Fruit fly (Drosophila melanogaster) whole organism, embryonic: ENCODE results near the gene SCOT.

Source experiments
- C15 ChIP-seq: fragments of 200-800 bp; sonication (Bioruptor generic); IDR thresholded peaks from 3 replicates; pipeline ENCODE4 v1.3.6; 2022; ENCODE audit warnings: missing biosample characterization, missing genetic modification characterization
- CG12219 ChIP-seq: fragments of 200-800 bp; sonication (Bioruptor generic); optimal IDR thresholded peaks from 3 replicates; lab custom pipeline; 2018; ENCODE audit warnings: missing biosample characterization, mild to moderate bottlenecking, missing genetic modification characterization
- CG1233 ChIP-seq: fragments of 200-800 bp; sonication (Bioruptor generic); optimal IDR thresholded peaks from 4 replicates; lab custom pipeline; 2018; ENCODE audit warnings: missing biosample characterization, mild to moderate bottlenecking, missing genetic modification characterization
- CG14667 ChIP-seq: fragments of 200-800 bp; sonication (Bioruptor generic); IDR thresholded peaks from 2 replicates; pipeline ENCODE4 v1.3.6; 2022; ENCODE audit warnings: missing biosample characterization, missing genetic modification characterization
- CG1832 ChIP-seq: fragments of 200-800 bp; sonication (Bioruptor generic); optimal IDR thresholded peaks from 2 replicates; lab custom pipeline; 2017; ENCODE audit warnings: missing biosample characterization, mild to moderate bottlenecking, missing genetic modification characterization, inconsistent platforms
- CG30020 ChIP-seq: fragments of 200-800 bp; optimal IDR thresholded peaks from 2 replicates; lab custom pipeline; 2019; ENCODE audit warnings: missing biosample characterization, mild to moderate bottlenecking, missing genetic modification characterization, moderate library complexity
- CG4424 ChIP-seq: fragments of 200-800 bp; sonication (Bioruptor generic); optimal IDR thresholded peaks from 3 replicates; lab custom pipeline; 2016; ENCODE audit warnings: missing biosample characterization, missing genetic modification characterization
- Chrac-16 ChIP-seq: fragments of 200-800 bp; sonication (Bioruptor generic); optimal IDR thresholded peaks from 3 replicates; lab custom pipeline; 2016; ENCODE audit warnings: missing biosample characterization, missing genetic modification characterization
- Dip2 ChIP-seq: fragments of 200-800 bp; sonication (Bioruptor generic); IDR thresholded peaks from 2 replicates; pipeline ENCODE4 v1.3.6; 2022; ENCODE audit warnings: missing biosample characterization, missing genetic modification characterization
- Drgx ChIP-seq: fragments of 200-800 bp; sonication (Bioruptor generic); IDR thresholded peaks from 2 replicates; pipeline ENCODE4 v1.3.6; 2022; ENCODE audit warnings: missing biosample characterization, missing genetic modification characterization
- Gug ChIP-seq: fragments of 200-800 bp; sonication (Bioruptor generic); IDR thresholded peaks from 4 replicates; pipeline ENCODE4 v1.3.6; 2022; ENCODE audit warnings: missing biosample characterization, missing genetic modification characterization
- HLH4C ChIP-seq: fragments of 200-800 bp; sonication (Bioruptor generic); IDR thresholded peaks from 3 replicates; pipeline ENCODE4 v1.3.6; 2022; ENCODE audit warnings: missing biosample characterization, missing genetic modification characterization; ENCODE audit not compliant: partially characterized antibody
- Hey ChIP-seq: fragments of 200-800 bp; sonication (Bioruptor generic); optimal IDR thresholded peaks from 3 replicates; lab custom pipeline; 2018; ENCODE audit warnings: missing biosample characterization, mild to moderate bottlenecking, missing genetic modification characterization
- Hmx ChIP-seq: fragments of 200-800 bp; sonication (Bioruptor generic); optimal IDR thresholded peaks from 2 replicates; lab custom pipeline; 2016; ENCODE audit warnings: missing biosample characterization, missing genetic modification characterization
- Lim3 ChIP-seq: fragments of 200-800 bp; sonication (Bioruptor generic); IDR thresholded peaks from 2 replicates; pipeline ENCODE4 v1.3.6; 2022; ENCODE audit warnings: missing biosample characterization, missing genetic modification characterization
- Med ChIP-seq: fragments of 200-800 bp; sonication (Bioruptor generic); peaks from one replicate; lab custom pipeline; 2016; ENCODE audit warnings: missing biosample characterization, missing genetic modification characterization, mild to moderate bottlenecking, inconsistent platforms, moderate library complexity
- Neu2 ChIP-seq: fragments of 200-800 bp; sonication (Bioruptor generic); optimal IDR thresholded peaks from 3 replicates; lab custom pipeline; 2016; ENCODE audit warnings: missing biosample characterization, missing genetic modification characterization, borderline replicate concordance
- Nf-YA ChIP-seq: fragments of 200-800 bp; sonication (Bioruptor generic); IDR thresholded peaks from 2 replicates; pipeline ENCODE4 v1.3.6; 2022; ENCODE audit warnings: missing biosample characterization, missing genetic modification characterization
- Nf-YB ChIP-seq: fragments of 200-800 bp; sonication (Bioruptor generic); optimal IDR thresholded peaks from 3 replicates; lab custom pipeline; 2019; ENCODE audit warnings: missing biosample characterization, mild to moderate bottlenecking, missing genetic modification characterization, moderate library complexity
- Nf-YC ChIP-seq: fragments of 200-800 bp; optimal IDR thresholded peaks from 3 replicates; lab custom pipeline; 2019; ENCODE audit warnings: missing biosample characterization, mild to moderate bottlenecking, missing genetic modification characterization, moderate library complexity
- Stat92E ChIP-seq, 3 experiments: fragments of >200 bp in 2 of 3; fragments of 200-800 bp in 1 of 3; sonication (Bioruptor generic) in 1 of 3; optimal IDR thresholded peaks; 2 replicates each; lab custom pipeline; 2017 to 2019; ENCODE audit warnings: missing biosample characterization in 3 of 3, missing genetic modification characterization in 3 of 3, mild to moderate bottlenecking in 1 of 3, moderate library complexity in 1 of 3
- cg ChIP-seq: fragments of 200-800 bp; sonication (Bioruptor generic); optimal IDR thresholded peaks from 3 replicates; lab custom pipeline; 2019; ENCODE audit warnings: missing biosample characterization, mild to moderate bottlenecking, missing genetic modification characterization, moderate library complexity
- crol ChIP-seq: fragments of 200-800 bp; sonication (Bioruptor generic); IDR thresholded peaks from 2 replicates; pipeline ENCODE4 v1.3.6; 2022; ENCODE audit warnings: missing biosample characterization, missing genetic modification characterization
- disco-r ChIP-seq: fragments of 200-800 bp; sonication (Bioruptor generic); optimal IDR thresholded peaks from 2 replicates; lab custom pipeline; 2016; ENCODE audit warnings: missing biosample characterization, missing genetic modification characterization
- dm ChIP-seq: fragments of 200-800 bp; sonication (Bioruptor generic); optimal IDR thresholded peaks from 3 replicates; lab custom pipeline; 2016; ENCODE audit warnings: missing biosample characterization, missing genetic modification characterization
- emc ChIP-seq: fragments of 200-800 bp; sonication (Bioruptor generic); optimal IDR thresholded peaks from 2 replicates; lab custom pipeline; 2016; ENCODE audit warnings: missing biosample characterization, missing genetic modification characterization
- ewg ChIP-seq: fragments of 200-800 bp; sonication (Bioruptor generic); optimal IDR thresholded peaks from 3 replicates; lab custom pipeline; 2017; ENCODE audit warnings: mild to moderate bottlenecking, missing biosample characterization, missing genetic modification reagents, missing genetic modification characterization
- eyg ChIP-seq: fragments of 200-800 bp; sonication (Bioruptor generic); optimal IDR thresholded peaks from 3 replicates; lab custom pipeline; 2016; ENCODE audit warnings: missing biosample characterization, missing genetic modification characterization
- fd96Cb ChIP-seq: fragments of 200-800 bp; sonication (Bioruptor generic); optimal IDR thresholded peaks from 2 replicates; lab custom pipeline; 2018; ENCODE audit warnings: missing biosample characterization, mild to moderate bottlenecking, missing genetic modification characterization, moderate library complexity
- lbe ChIP-seq: fragments of 200-800 bp; sonication (Bioruptor generic); optimal IDR thresholded peaks from 2 replicates; lab custom pipeline; 2016; ENCODE audit warnings: missing biosample characterization, mild to moderate bottlenecking, missing genetic modification characterization
- nau ChIP-seq: fragments of 200-800 bp; sonication (Bioruptor generic); optimal IDR thresholded peaks from 3 replicates; lab custom pipeline; 2017; ENCODE audit warnings: missing biosample characterization, mild to moderate bottlenecking, missing genetic modification characterization, missing genetic modification reagents
- nerfin-1 ChIP-seq: fragments of 200-800 bp; sonication (Bioruptor generic); optimal IDR thresholded peaks from 3 replicates; lab custom pipeline; 2019; ENCODE audit warnings: missing biosample characterization, mild to moderate bottlenecking, missing genetic modification characterization, moderate library complexity
- pros ChIP-seq: fragments of 200-800 bp; sonication (Bioruptor generic); optimal IDR thresholded peaks from 3 replicates; lab custom pipeline; 2019; ENCODE audit warnings: missing biosample characterization, mild to moderate bottlenecking, missing genetic modification characterization, moderate library complexity
- sd ChIP-seq: fragments of 200-800 bp; sonication (Bioruptor generic); optimal IDR thresholded peaks from 3 replicates; lab custom pipeline; 2018; ENCODE audit warnings: missing biosample characterization, mild to moderate bottlenecking, missing genetic modification characterization, moderate library complexity
- sens ChIP-seq: fragments of 200-800 bp; sonication (Bioruptor generic); peaks from one replicate; lab custom pipeline; 2016; ENCODE audit warnings: missing biosample characterization, missing genetic modification characterization
- seq ChIP-seq: fragments of 200-800 bp; sonication (Bioruptor generic); IDR thresholded peaks from 2 replicates; pipeline ENCODE4 v1.3.6; 2022; ENCODE audit warnings: missing biosample characterization, missing genetic modification characterization
- sim ChIP-seq: fragments of 200-800 bp; sonication (Bioruptor generic); IDR thresholded peaks from 2 replicates; pipeline ENCODE4 v1.3.6; 2022; ENCODE audit warnings: missing biosample characterization, missing genetic modification characterization
- sisA ChIP-seq: fragments of 200-800 bp; sonication (Bioruptor generic); IDR thresholded peaks from 2 replicates; pipeline ENCODE4 v1.3.6; 2022; ENCODE audit warnings: missing biosample characterization, missing genetic modification characterization
- so ChIP-seq: fragments of 200-800 bp; sonication (Bioruptor generic); IDR thresholded peaks from 3 replicates; pipeline ENCODE4 v1.3.6; 2022; ENCODE audit warnings: missing biosample characterization, missing genetic modification characterization
- wor ChIP-seq: fragments of 200-800 bp; sonication (Bioruptor generic); IDR thresholded peaks from 2 replicates; pipeline ENCODE4 v1.3.6; 2022; ENCODE audit warnings: missing biosample characterization, missing genetic modification characterization

SCOT gene

DNA sequence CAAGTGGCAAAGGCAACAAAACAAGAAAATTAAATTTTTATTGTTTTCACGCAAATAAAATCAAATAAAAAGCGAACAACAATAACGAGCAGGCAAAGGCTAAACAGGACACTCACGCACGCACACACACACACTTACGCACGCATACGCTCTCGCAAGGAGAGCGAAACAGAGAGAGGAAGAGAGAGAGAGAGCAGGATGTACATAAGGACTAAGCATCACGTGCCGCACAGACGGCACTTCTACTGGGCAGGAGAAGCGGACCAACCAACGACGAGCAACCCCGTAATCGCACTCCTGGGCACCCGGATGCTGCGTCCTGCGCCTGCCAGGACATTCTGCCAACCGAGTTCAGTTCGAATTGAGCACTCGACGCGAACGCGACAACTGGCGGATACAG lies 42.0 kb upstream of the SCOT start, which contains the start of gene Dbx (continued):
- no peak for TF ChIP-seq Stat92E (GFP tag; optimal IDR thresholded peaks at IDR 0.05; lab: Kevin White, UChicago)
- no peak for TF ChIP-seq CG30020 (tag; lab: Kevin White, UChicago)
- peak; percentile 69 for TF ChIP-seq CG1832 (GFP tag; lab: Kevin White, UChicago)
- peak; percentile 97 for TF ChIP-seq Nf-YB (GFP tag; lab: Kevin White, UChicago)
- TF ChIP-seq fd96Cb (tag; lab: Kevin White, UChicago): no peak
- peak; percentile 67; the same call in 1 of the 2 replicates for TF ChIP-seq seq (GFP tag; lab: Robert Waterston, UW)
- no peak for TF ChIP-seq CG14667 (GFP tag; lab: Robert Waterston, UW)
- TF ChIP-seq ewg (GFP tag; lab: Kevin White, UChicago): peak; percentile 17
- TF ChIP-seq C15: no peak
- no peak for TF ChIP-seq disco-r (GFP tag; lab: Kevin White, UChicago)
- no peak for TF ChIP-seq sisA (GFP tag; lab: Robert Waterston, UW)
- peak; percentile 94 for TF ChIP-seq Nf-YC (tag; lab: Kevin White, UChicago)
- TF ChIP-seq Nf-YA (GFP tag; lab: Robert Waterston, UW): peak; percentile 69

DNA sequence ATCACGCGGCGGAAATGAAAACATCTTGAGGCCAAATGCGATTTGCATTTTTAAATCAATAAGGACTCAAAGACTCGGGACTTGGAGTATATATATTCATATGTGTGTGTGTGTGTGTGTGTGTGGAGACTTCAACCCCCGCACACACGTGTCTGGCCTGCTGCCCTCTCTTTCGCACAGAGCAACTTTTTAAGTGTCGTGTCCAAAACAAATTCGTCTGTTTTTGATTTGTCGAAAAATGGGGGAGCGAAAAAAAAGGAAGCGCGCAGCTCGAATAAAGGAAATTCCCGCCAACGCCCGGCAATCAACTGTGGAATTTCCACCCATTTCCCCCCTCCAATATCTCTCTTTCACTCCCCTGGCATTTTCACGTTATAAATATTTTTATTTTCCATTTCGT lies 34.0 kb upstream of the SCOT start:
- 0 out of 2 replicates have a peak, but pooled peaks have one; percentile 9 for TF ChIP-seq crol (GFP tag; lab: Robert Waterston, UW)
- peak; percentile 16 for TF ChIP-seq cg
- TF ChIP-seq sd (tag; lab: Kevin White, UChicago): peak; percentile 41
- no peak for TF ChIP-seq eyg (GFP tag; lab: Kevin White, UChicago)
- TF ChIP-seq seq (GFP tag; lab: Robert Waterston, UW): peak; percentile 55
- no peak for TF ChIP-seq CG1233 (GFP tag; lab: Kevin White, UChicago)
- peak; percentile 35 for TF ChIP-seq nerfin-1 (tag; lab: Kevin White, UChicago)
- TF ChIP-seq sim (GFP tag; lab: Robert Waterston, UW): no peak
- no peak for TF ChIP-seq wor (GFP tag; lab: Robert Waterston, UW)
- TF ChIP-seq Dip2: no peak
- TF ChIP-seq Lim3 (GFP tag; lab: Robert Waterston, UW): no peak
- peak; percentile 85 for TF ChIP-seq Nf-YB (GFP tag; lab: Kevin White, UChicago)
- peak; percentile 15 for TF ChIP-seq Hey (tag; lab: Kevin White, UChicago)
- no peak for TF ChIP-seq pros (GFP tag; lab: Kevin White, UChicago)
- peak; percentile 85 for TF ChIP-seq Nf-YC (tag; lab: Kevin White, UChicago)
- TF ChIP-seq, all 482 proteins: peak for 8

dm6 chr3L:1937469-1937868 lies 25.5 kb upstream of the SCOT start:
- TF ChIP-seq Hmx (GFP tag; lab: Kevin White, UChicago): no peak
- TF ChIP-seq lbe (GFP tag; lab: Kevin White, UChicago): no peak
- TF ChIP-seq sens (GFP tag; lab: Kevin White, UChicago): peak; percentile 51
- TF ChIP-seq emc (GFP tag; lab: Kevin White, UChicago): no peak
- no peak for TF ChIP-seq CG4424 (GFP tag; lab: Kevin White, UChicago)
- TF ChIP-seq CG12219: no peak
- TF ChIP-seq so: no peak
- no peak for TF ChIP-seq Gug (GFP tag; lab: Robert Waterston, UW)
- TF ChIP-seq nau (GFP tag; lab: Kevin White, UChicago): no peak
- 0 out of 2 replicates have a peak, but pooled peaks have one; percentile 32 for TF ChIP-seq Drgx (GFP tag; lab: Robert Waterston, UW)
- TF ChIP-seq HLH4C (GFP tag; lab: Robert Waterston, UW): no peak
- TF ChIP-seq Neu2 (GFP tag; lab: Kevin White, UChicago): no peak
- TF ChIP-seq Chrac-16 (GFP tag; lab: Kevin White, UChicago): no peak
- TF ChIP-seq Med: peak; percentile 65
- no peak for TF ChIP-seq dm (GFP tag; lab: Kevin White, UChicago)
